Worm (Caenorhabditis elegans): ENCODE results near the gene F31D5.1.
A peak's percentile ranks its signal among the peaks of the same experiment; 100 is the strongest.

The F31D5.1 gene

ce11 chrII:4228112-4228770 lies 9.1 kb downstream of the F31D5.1 start:
- TF ChIP-seq jun-1 (tag; optimal IDR thresholded peaks at IDR 0.05) (no peak), efl-1 (optimal IDR thresholded peaks at IDR 0.05) (no peak), efl-1 (GFP tag; optimal IDR thresholded peaks at IDR 0.05 in 1 of 2) (peak in 1 of 2 experiments; percentile 72)

ce11 chrII:4229106-4229708 lies 10.0 kb downstream of the F31D5.1 start, which contains the start of gene C16A11.3:
C16A11.3 (plus strand) TSS chrII:4229545.
- TF ChIP-seq Y116A8C.19 (tag; optimal IDR thresholded peaks at IDR 0.05; ENCODE audit: borderline replicate concordance): no peak
- TF ChIP-seq mep-1 (tag; optimal IDR thresholded peaks at IDR 0.05): no peak
- TF ChIP-seq nhr-76 (tag; optimal IDR thresholded peaks at IDR 0.05): no peak
- TF ChIP-seq lin-15B (tag; optimal IDR thresholded peaks at IDR 0.05): no peak
- TF ChIP-seq tbx-2 (tag; optimal IDR thresholded peaks at IDR 0.05): no peak
- no peak for TF ChIP-seq ztf-11 (tag; optimal IDR thresholded peaks at IDR 0.05)

ce11 chrII:4230816-4231435 lies 11.8 kb downstream of the F31D5.1 start, which contains the start of gene C16A11.10:
C16A11.10 (plus strand) TSS chrII:4231385.
- TF ChIP-seq lin-15B (tag; optimal IDR thresholded peaks at IDR 0.05): no peak
- no peak for TF ChIP-seq aha-1 (tag; optimal IDR thresholded peaks at IDR 0.05)
- TF ChIP-seq egl-13 (tag; optimal IDR thresholded peaks at IDR 0.05): no peak
- no peak for TF ChIP-seq nhr-20 (tag; optimal IDR thresholded peaks at IDR 0.05)
- no peak for TF ChIP-seq nhr-85 (tag)
- no peak for TF ChIP-seq hlh-17 (GFP tag; optimal IDR thresholded peaks at IDR 0.05; ENCODE audit: borderline replicate concordance)
- no peak for TF ChIP-seq nhr-28 (tag; optimal IDR thresholded peaks at IDR 0.05)
- no peak for TF ChIP-seq pqm-1 (tag; optimal IDR thresholded peaks at IDR 0.05)

- TF ChIP-seq mab-9 (GFP tag; IDR thresholded peaks at IDR 0.05) (no peak), zag-1 (tag; optimal IDR thresholded peaks at IDR 0.05) (no peak), swsn-7 (tag; optimal IDR thresholded peaks at IDR 0.05) (no peak), unc-62 (GFP tag; optimal IDR thresholded peaks at IDR 0.05) (no peak), hlh-4 (tag; optimal IDR thresholded peaks at IDR 0.05) (no peak), nhr-90 (tag; optimal IDR thresholded peaks at IDR 0.05; ENCODE audit: poor library complexity) (no peak), fkh-10 (GFP tag; optimal IDR thresholded peaks at IDR 0.05) (no peak), C04F5.9 (tag; optimal IDR thresholded peaks at IDR 0.05) (no peak), snpc-4 (tag; optimal IDR thresholded peaks at IDR 0.05) (no peak), ceh-63 (GFP tag; optimal IDR thresholded peaks at IDR 0.05) (no peak), egl-13 (tag; optimal IDR thresholded peaks at IDR 0.05) (no peak), C34B4.2 (tag; optimal IDR thresholded peaks at IDR 0.05) (no peak), nhr-12 (tag; optimal IDR thresholded peaks at IDR 0.05) (no peak), xbp-1 (tag; optimal IDR thresholded peaks at IDR 0.05) (no peak), nhr-20 (tag; optimal IDR thresholded peaks at IDR 0.05) (no peak), nhr-77 (tag; optimal IDR thresholded peaks at IDR 0.05) (no peak), ceh-88 (GFP tag; IDR thresholded peaks at IDR 0.05) (no peak), nhr-84 (tag; optimal IDR thresholded peaks at IDR 0.05) (no peak), nhr-237 (tag; optimal IDR thresholded peaks at IDR 0.05) (no peak)
Measured at ce11 chrII:4235959-4236358, 16.8 kb downstream of the F31D5.1 start, which contains the start of gene fbxc-43. fbxc-43 (minus strand) TSS chrII:4235996.

ce11 chrII:4237701-4238214 lies 18.6 kb downstream of the F31D5.1 start, which contains the start of the genes fbxc-44 and C16A11.2:
fbxc-44 (minus strand) TSS chrII:4237751.
C16A11.2 (plus strand) TSS chrII:4238203.
- TF ChIP-seq nhr-71 (tag; optimal IDR thresholded peaks at IDR 0.05): no peak
- TF ChIP-seq dpl-1 (GFP tag; optimal IDR thresholded peaks at IDR 0.05): peak; percentile 9 to 25 (median 18)
- TF ChIP-seq tlp-1 (tag; optimal IDR thresholded peaks at IDR 0.05): no peak
- no peak for TF ChIP-seq zag-1 (tag; optimal IDR thresholded peaks at IDR 0.05)
- TF ChIP-seq lsy-2 (tag; optimal IDR thresholded peaks at IDR 0.05): peak; percentile 51 to 54
- TF ChIP-seq unc-62 (GFP tag; optimal IDR thresholded peaks at IDR 0.05): no peak
- no peak for TF ChIP-seq nhr-85 (tag)
- TF ChIP-seq nhr-19 (GFP tag; conservative IDR thresholded peaks at IDR 0.05): no peak; the same call in 1 of the 2 replicates
- no peak for TF ChIP-seq nhr-11 (tag; optimal IDR thresholded peaks at IDR 0.05)
- TF ChIP-seq mep-1 (tag; optimal IDR thresholded peaks at IDR 0.05): peak; percentile 18
- TF ChIP-seq ama-1 (optimal IDR thresholded peaks at IDR 0.05): no peak
- TF ChIP-seq unc-30 (tag; optimal IDR thresholded peaks at IDR 0.05): no peak
- no peak for TF ChIP-seq zip-4 (GFP tag; optimal IDR thresholded peaks at IDR 0.05)
- TF ChIP-seq lin-13 (GFP tag; optimal IDR thresholded peaks at IDR 0.05): no peak
- no peak for TF ChIP-seq ceh-88 (GFP tag; IDR thresholded peaks at IDR 0.05)
- peak; percentile 55 for TF ChIP-seq unc-130 (tag; optimal IDR thresholded peaks at IDR 0.05)
- peak; percentile 69 for TF ChIP-seq elt-2 (tag; optimal IDR thresholded peaks at IDR 0.05)

All from whole organism, L1 larva.